Worm (Caenorhabditis elegans): Measurements from ENCODE around the gene C45H4.14.
A peak's percentile ranks its signal among the peaks of the same experiment; 100 is the strongest.

C45H4.14 gene

DNA sequence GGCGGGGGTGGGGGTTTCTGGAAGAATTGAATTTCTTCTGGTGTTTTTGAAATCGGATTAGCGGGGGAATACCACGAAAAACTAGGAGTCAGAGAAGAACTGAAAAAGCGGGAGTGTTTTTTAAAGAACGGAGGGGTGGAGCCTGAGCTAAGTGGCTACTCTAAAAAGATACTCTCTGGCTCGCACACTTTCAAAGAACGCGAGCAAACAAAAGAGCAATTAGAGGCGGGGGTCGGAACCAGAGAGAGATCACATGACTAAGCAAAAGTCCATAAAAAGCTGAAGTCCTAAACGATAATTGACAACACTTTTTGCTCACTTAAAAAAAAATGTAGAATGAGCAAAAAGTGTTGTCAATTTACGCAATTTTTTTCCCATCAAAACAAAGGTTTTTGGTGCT, 24.9 kb downstream of the C45H4.14 start:
- TF ChIP-seq C34B4.2 (tag; optimal IDR thresholded peaks at IDR 0.05) (no peak), nhr-20 (tag; optimal IDR thresholded peaks at IDR 0.05) (no peak), sup-37 (GFP tag; optimal IDR thresholded peaks at IDR 0.05) (no peak), ets-5 (GFP tag; IDR thresholded peaks at IDR 0.05) (no peak), sox-4 (tag; optimal IDR thresholded peaks at IDR 0.05) (no peak), efl-1 (optimal IDR thresholded peaks at IDR 0.05) (no peak), efl-1 (GFP tag; optimal IDR thresholded peaks at IDR 0.05 in 1 of 2) (no peak), ceh-82 (tag; optimal IDR thresholded peaks at IDR 0.05) (peak in 1 of 3 experiments; percentile 8), unc-62 (GFP tag; optimal IDR thresholded peaks at IDR 0.05) (no peak), mab-9 (GFP tag; IDR thresholded peaks at IDR 0.05) (no peak), nhr-77 (tag; optimal IDR thresholded peaks at IDR 0.05) (no peak), lir-3 (tag; optimal IDR thresholded peaks at IDR 0.05; ENCODE audit: poor library complexity) (no peak), ces-1 (GFP tag; optimal IDR thresholded peaks at IDR 0.05) (no peak), Y116A8C.19 (tag; optimal IDR thresholded peaks at IDR 0.05; ENCODE audit: borderline replicate concordance) (no peak), fkh-8 (tag; optimal IDR thresholded peaks at IDR 0.05) (peak; percentile 25), pqm-1 (tag; optimal IDR thresholded peaks at IDR 0.05) (no peak), hlh-17 (GFP tag; optimal IDR thresholded peaks at IDR 0.05; ENCODE audit: borderline replicate concordance) (no peak), snu-23 (GFP tag; optimal IDR thresholded peaks at IDR 0.05) (no peak), pax-3 (tag; optimal IDR thresholded peaks at IDR 0.05) (no peak), mep-1 (tag; optimal IDR thresholded peaks at IDR 0.05) (no peak), lin-35 (GFP tag; optimal IDR thresholded peaks at IDR 0.05) (no peak), lsy-2 (tag; optimal IDR thresholded peaks at IDR 0.05) (peak; percentile 9 to 18), elt-2 (tag; optimal IDR thresholded peaks at IDR 0.05) (no peak), swsn-7 (tag; optimal IDR thresholded peaks at IDR 0.05) (no peak), elt-3 (tag; optimal IDR thresholded peaks at IDR 0.05) (no peak), aly-2 (tag; optimal IDR thresholded peaks at IDR 0.05) (no peak), nhr-85 (tag) (no peak), unc-86 (tag; optimal IDR thresholded peaks at IDR 0.05) (peak; percentile 26), nhr-237 (tag; optimal IDR thresholded peaks at IDR 0.05) (no peak), nhr-11 (tag; optimal IDR thresholded peaks at IDR 0.05) (no peak), unc-130 (tag; optimal IDR thresholded peaks at IDR 0.05) (no peak), tlp-1 (tag; optimal IDR thresholded peaks at IDR 0.05) (no peak), hlh-4 (tag; optimal IDR thresholded peaks at IDR 0.05) (no peak), lin-14 (GFP tag; optimal IDR thresholded peaks at IDR 0.05) (peak; percentile 92), C16A3.4 (tag; optimal IDR thresholded peaks at IDR 0.05) (no peak), unc-98 (GFP tag; IDR thresholded peaks at IDR 0.05) (no peak), efl-3 (GFP tag; optimal IDR thresholded peaks at IDR 0.05) (no peak), grh-1 (GFP tag; IDR thresholded peaks at IDR 0.05) (no peak), fkh-4 (tag; optimal IDR thresholded peaks at IDR 0.05; ENCODE audit: borderline replicate concordance) (no peak), hpl-2 (GFP tag; optimal IDR thresholded peaks at IDR 0.05) (no peak), snpc-4 (tag; optimal IDR thresholded peaks at IDR 0.05) (no peak), zip-4 (GFP tag; optimal IDR thresholded peaks at IDR 0.05) (no peak), jun-1 (tag; optimal IDR thresholded peaks at IDR 0.05) (no peak), nhr-76 (tag; optimal IDR thresholded peaks at IDR 0.05) (no peak), ama-1 (optimal IDR thresholded peaks at IDR 0.05) (no peak), blmp-1 (tag; optimal IDR thresholded peaks at IDR 0.05) (no peak), ztf-11 (tag; optimal IDR thresholded peaks at IDR 0.05) (no peak), sptf-1 (tag; optimal IDR thresholded peaks at IDR 0.05) (no peak), nhr-28 (tag; optimal IDR thresholded peaks at IDR 0.05) (no peak), lin-15B (tag; optimal IDR thresholded peaks at IDR 0.05) (no peak), aha-1 (tag; optimal IDR thresholded peaks at IDR 0.05) (no peak), irx-1 (tag; optimal IDR thresholded peaks at IDR 0.05) (no peak), fkh-10 (GFP tag; optimal IDR thresholded peaks at IDR 0.05) (no peak), C04F5.9 (tag; optimal IDR thresholded peaks at IDR 0.05) (no peak), ceh-88 (GFP tag; IDR thresholded peaks at IDR 0.05) (no peak), nhr-12 (tag; optimal IDR thresholded peaks at IDR 0.05) (no peak)
